Worm (Caenorhabditis elegans) whole organism, midembryonic: ENCODE measurements around the gene spcs-3.

ENCODE experiments used
- T22C8.4 ChIP-seq: fragments of 200-800 bp; sonication (Bioruptor generic); IDR thresholded peaks from 2 replicates; pipeline ENCODE4 v1.3.6; 2022; ENCODE audit warnings: missing genetic modification characterization, missing compliant biosample characterization
- cog-1 ChIP-seq: sonication (generic microtip); optimal IDR thresholded peaks from 2 replicates; lab custom pipeline; 2016; ENCODE audit warnings: missing genetic modification characterization, missing compliant biosample characterization
- flt-1 ChIP-seq: fragments of 200-800 bp; sonication (Bioruptor generic); IDR thresholded peaks from 2 replicates; pipeline ENCODE4 v1.3.6; 2022; ENCODE audit warnings: missing genetic modification characterization, missing compliant biosample characterization
- klf-2 ChIP-seq: fragments of 200-800 bp; sonication (Bioruptor generic); conservative IDR thresholded peaks from 2 replicates; pipeline ENCODE4 v1.3.6; 2022; ENCODE audit warnings: missing genetic modification reagents, missing genetic modification characterization, missing compliant biosample characterization
- med-1 ChIP-seq: sonication (generic microtip); optimal IDR thresholded peaks from 2 replicates; lab custom pipeline; 2017; ENCODE audit warnings: missing genetic modification characterization, mild to moderate bottlenecking, missing compliant biosample characterization, antibody characterized with exemption, missing genetic modification reagents; ENCODE audit not compliant: insufficient read depth
- ref-1 ChIP-seq: fragments of 200-800 bp; sonication (Bioruptor generic); conservative IDR thresholded peaks from 2 replicates; pipeline ENCODE4 v1.3.6; 2022; ENCODE audit warnings: missing genetic modification reagents, missing genetic modification characterization, missing compliant biosample characterization
- ztf-23 ChIP-seq: fragments of 200-800 bp; sonication (Bioruptor generic); IDR thresholded peaks from 2 replicates; pipeline ENCODE4 v1.3.6; 2022; ENCODE audit warnings: missing genetic modification reagents, missing genetic modification characterization, missing compliant biosample characterization
- ztf-29 ChIP-seq: fragments of 200-800 bp; sonication (Bioruptor generic); IDR thresholded peaks from 2 replicates; pipeline ENCODE4 v1.3.6; 2022; ENCODE audit warnings: missing genetic modification reagents, missing genetic modification characterization, missing compliant biosample characterization

- TF ChIP-seq cog-1 (tag; lab: Kevin White, UChicago) (no peak), T22C8.4 (no peak), ztf-23 (no peak), med-1 (no peak), ztf-29 (GFP tag; lab: Robert Waterston, UW) (no peak), ref-1 (GFP tag; lab: Robert Waterston, UW) (no peak), klf-2 (GFP tag; lab: Robert Waterston, UW) (no peak), flt-1 (GFP tag; lab: Robert Waterston, UW) (no peak)
These were observed 43.4 kb downstream of the spcs-3 start, which contains the start of gene vms-1 for ce11 chrIII:8088235-8088634.
